2 fruit fly cellular contexts compared by ENCODE assay signal in the genomic region with DNA sequence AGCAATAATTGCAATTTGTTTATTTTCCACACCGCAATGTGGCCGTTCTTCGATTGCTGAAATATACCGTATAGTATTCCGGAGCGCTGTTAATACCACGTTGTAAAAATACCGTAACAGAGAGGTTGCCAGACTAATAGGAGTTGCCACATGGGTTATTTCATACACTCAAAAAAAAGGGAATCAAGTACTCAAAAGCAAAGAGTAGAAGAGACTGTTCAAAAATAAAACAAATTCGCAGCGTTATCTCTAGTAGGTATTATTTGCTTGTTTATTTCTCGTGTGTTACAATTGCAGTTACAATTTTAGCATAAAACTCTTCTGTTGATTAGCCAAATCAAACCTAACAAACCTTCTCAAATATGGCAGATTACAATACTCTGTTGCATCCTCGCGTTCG.
TF ChIP-seq lines count a peak whose summit lies in the region.

A gene (minus strand): TSS at position 59 of the 400 bp plus-strand sequence.

TF ChIP-seq in whole organism, embryonic, 481 proteins besides CTCF, POLR2A, EP300 and RAD21 (continued from another document and continues in another):
- peak; percentile 49 for TF ChIP-seq oc (tag; optimal IDR thresholded peaks at IDR 0.05; lab: Kevin White, UChicago)
- peak; percentile 74 for TF ChIP-seq nmo (GFP tag; optimal IDR thresholded peaks at IDR 0.05; lab: Kevin White, UChicago)
- no peak for TF ChIP-seq hb (GFP tag; IDR thresholded peaks at IDR 0.05; lab: Robert Waterston, UW; ENCODE audit: partially characterized antibody)
- TF ChIP-seq Gsc (GFP tag; IDR thresholded peaks at IDR 0.05; lab: Robert Waterston, UW): no peak
- no peak for TF ChIP-seq dan (GFP tag; IDR thresholded peaks at IDR 0.05; lab: Robert Waterston, UW)
- peak; percentile 14; the same call in 1 of the 2 replicates for TF ChIP-seq seq (GFP tag; IDR thresholded peaks at IDR 0.05; lab: Robert Waterston, UW)
- peak; percentile 73 for TF ChIP-seq CG3281 (GFP tag; optimal IDR thresholded peaks at IDR 0.05; lab: Kevin White, UChicago)
- peak; percentile 14 for TF ChIP-seq Hmx (GFP tag; optimal IDR thresholded peaks at IDR 0.05; lab: Kevin White, UChicago)
- peak; percentile 70 for TF ChIP-seq luna (GFP tag; optimal IDR thresholded peaks at IDR 0.05; lab: Kevin White, UChicago)
- peak; percentile 71 for TF ChIP-seq HHEX (GFP tag; optimal IDR thresholded peaks at IDR 0.05; lab: Kevin White, UChicago)
- peak; percentile 88 for TF ChIP-seq fu2 (GFP tag; optimal IDR thresholded peaks at IDR 0.05; lab: Kevin White, UChicago)
- TF ChIP-seq CG6254 (GFP tag; optimal IDR thresholded peaks at IDR 0.05; lab: Kevin White, UChicago): peak; percentile 29
- TF ChIP-seq CG13894 (tag; optimal IDR thresholded peaks at IDR 0.05; lab: Kevin White, UChicago): peak; percentile 72
- peak; percentile 80 for TF ChIP-seq Chrac-16 (GFP tag; optimal IDR thresholded peaks at IDR 0.05; lab: Kevin White, UChicago)
- peak; percentile 71 for TF ChIP-seq CG11247 (GFP tag; IDR thresholded peaks at IDR 0.05; lab: Robert Waterston, UW)
- peak; percentile 70 for TF ChIP-seq Hr3 (GFP tag; optimal IDR thresholded peaks at IDR 0.05; lab: Kevin White, UChicago)
- TF ChIP-seq CG16815 (GFP tag; optimal IDR thresholded peaks at IDR 0.05; lab: Kevin White, UChicago): peak; percentile 50
- peak; percentile 92 for TF ChIP-seq CG2120 (GFP tag; optimal IDR thresholded peaks at IDR 0.05; lab: Kevin White, UChicago)
- no peak for TF ChIP-seq inv (GFP tag; IDR thresholded peaks at IDR 0.05; lab: Robert Waterston, UW; ENCODE audit: partially characterized antibody)
- TF ChIP-seq Hr51 (GFP tag; optimal IDR thresholded peaks at IDR 0.05; lab: Kevin White, UChicago): peak; percentile 74 to 78
- TF ChIP-seq Drgx (GFP tag; IDR thresholded peaks at IDR 0.05; lab: Robert Waterston, UW): peak; percentile 83
- peak; percentile 68 to 82 for TF ChIP-seq chif (GFP tag; optimal IDR thresholded peaks at IDR 0.05; lab: Kevin White, UChicago)
- peak; percentile 72 for TF ChIP-seq E2f1 (GFP tag; IDR thresholded peaks at IDR 0.05; lab: Robert Waterston, UW)
- TF ChIP-seq pnt (GFP tag; optimal IDR thresholded peaks at IDR 0.05; lab: Kevin White, UChicago): peak; percentile 85
- TF ChIP-seq ara (GFP tag; IDR thresholded peaks at IDR 0.05; lab: Robert Waterston, UW): no peak
- TF ChIP-seq sc (optimal IDR thresholded peaks at IDR 0.05; lab: Kevin White, UChicago): no peak
- no peak for TF ChIP-seq sc (GFP tag; optimal IDR thresholded peaks at IDR 0.05; lab: Kevin White, UChicago)
- TF ChIP-seq CrebB (tag; optimal IDR thresholded peaks at IDR 0.05; lab: Kevin White, UChicago): peak; percentile 79
- peak; percentile 67; the same call in 1 of the 2 replicates for TF ChIP-seq E2f2 (GFP tag; IDR thresholded peaks at IDR 0.05; lab: Robert Waterston, UW)
- peak; percentile 89 for TF ChIP-seq Xbp1 (GFP tag; optimal IDR thresholded peaks at IDR 0.05; lab: Kevin White, UChicago)
- peak; percentile 49 for TF ChIP-seq Nf-YC (tag; optimal IDR thresholded peaks at IDR 0.05; lab: Kevin White, UChicago)
- peak; percentile 41; the same call in 1 of the 3 replicates for TF ChIP-seq croc (GFP tag; conservative IDR thresholded peaks at IDR 0.05; lab: Robert Waterston, UW)
- TF ChIP-seq CG12071 (GFP tag; optimal IDR thresholded peaks at IDR 0.05; lab: Kevin White, UChicago): peak; percentile 77
- peak; percentile 74 for TF ChIP-seq Mes4 (GFP tag; optimal IDR thresholded peaks at IDR 0.05; lab: Kevin White, UChicago)
- no peak for TF ChIP-seq lov (optimal IDR thresholded peaks at IDR 0.05; lab: Kevin White, UChicago)
- no peak for TF ChIP-seq lov (GFP tag; IDR thresholded peaks at IDR 0.05; lab: Robert Waterston, UW)
- no peak for TF ChIP-seq CG10431 (GFP tag; optimal IDR thresholded peaks at IDR 0.05; lab: Kevin White, UChicago)
- TF ChIP-seq al (GFP tag; IDR thresholded peaks at IDR 0.05; lab: Robert Waterston, UW): peak; percentile 52; the same call in 1 of the 2 replicates
- TF ChIP-seq Kr (GFP tag; optimal IDR thresholded peaks at IDR 0.05; lab: Kevin White, UChicago): no peak
- peak; percentile 66 for TF ChIP-seq CG17361 (GFP tag; IDR thresholded peaks at IDR 0.05; lab: Robert Waterston, UW)
- TF ChIP-seq CG11456 (GFP tag; IDR thresholded peaks at IDR 0.05; lab: Robert Waterston, UW): peak; percentile 85
- TF ChIP-seq CG15514 (GFP tag; optimal IDR thresholded peaks at IDR 0.05; lab: Kevin White, UChicago): peak; percentile 77
- TF ChIP-seq CG31388 (GFP tag; optimal IDR thresholded peaks at IDR 0.05; lab: Kevin White, UChicago): no peak
- TF ChIP-seq Trl (optimal IDR thresholded peaks at IDR 0.05; lab: Kevin White, UChicago): no peak
- TF ChIP-seq Trl (GFP tag; optimal IDR thresholded peaks at IDR 0.05; lab: Kevin White, UChicago): peak; percentile 84
- TF ChIP-seq Tbp (GFP tag; optimal IDR thresholded peaks at IDR 0.05; lab: Kevin White, UChicago): no peak
- TF ChIP-seq HLH3B (GFP tag; IDR thresholded peaks at IDR 0.05; lab: Robert Waterston, UW): peak; percentile 65
- TF ChIP-seq CG2202 (tag; optimal IDR thresholded peaks at IDR 0.05; lab: Kevin White, UChicago): peak; percentile 65
- peak; percentile 62 for TF ChIP-seq Rx (GFP tag; IDR thresholded peaks at IDR 0.05; lab: Robert Waterston, UW)
- TF ChIP-seq Hsf (GFP tag; optimal IDR thresholded peaks at IDR 0.05; lab: Kevin White, UChicago): peak; percentile 89
- TF ChIP-seq CG1602 (GFP tag; optimal IDR thresholded peaks at IDR 0.05; lab: Kevin White, UChicago): peak; percentile 77
- peak; percentile 68 for TF ChIP-seq zen (tag; optimal IDR thresholded peaks at IDR 0.05; lab: Kevin White, UChicago)
- TF ChIP-seq CG17359 (tag; optimal IDR thresholded peaks at IDR 0.05; lab: Kevin White, UChicago): peak; percentile 69
- no peak for TF ChIP-seq ftz-f1 (GFP tag; optimal IDR thresholded peaks at IDR 0.05; lab: Kevin White, UChicago)
- peak; percentile 25; the same call in 1 of the 2 replicates for TF ChIP-seq ham (GFP tag; IDR thresholded peaks at IDR 0.05; lab: Robert Waterston, UW)
- peak; percentile 74; the same call in 2 of the 3 replicates for TF ChIP-seq CG11695 (GFP tag; IDR thresholded peaks at IDR 0.05; lab: Robert Waterston, UW)
- TF ChIP-seq klu (GFP tag; IDR thresholded peaks at IDR 0.05; lab: Robert Waterston, UW): peak; percentile 54; the same call in 1 of the 2 replicates
- peak; percentile 80 for TF ChIP-seq chn (GFP tag; optimal IDR thresholded peaks at IDR 0.05; lab: Kevin White, UChicago)
- peak; percentile 45 for TF ChIP-seq D19A (tag; optimal IDR thresholded peaks at IDR 0.05; lab: Kevin White, UChicago)
- peak; percentile 32 for TF ChIP-seq CG9437 (GFP tag; optimal IDR thresholded peaks at IDR 0.05; lab: Kevin White, UChicago)
- TF ChIP-seq zen2 (GFP tag; IDR thresholded peaks at IDR 0.05; lab: Robert Waterston, UW; ENCODE audit: partially characterized antibody): no peak
- TF ChIP-seq Bteb2 (GFP tag; optimal IDR thresholded peaks at IDR 0.05; lab: Kevin White, UChicago): peak; percentile 84

TF ChIP-seq in whole organism, prepupa, 60 proteins besides CTCF, POLR2A, EP300 and RAD21 (continued from another document):
- peak; percentile 71 for TF ChIP-seq CG6792 (GFP tag; optimal IDR thresholded peaks at IDR 0.05; lab: Kevin White, UChicago)
- TF ChIP-seq CG31627 (GFP tag; optimal IDR thresholded peaks at IDR 0.05; lab: Kevin White, UChicago): peak; percentile 87
- TF ChIP-seq CG6276 (GFP tag; optimal IDR thresholded peaks at IDR 0.05; lab: Kevin White, UChicago): no peak
- TF ChIP-seq CG15336 (GFP tag; IDR thresholded peaks at IDR 0.05; lab: Robert Waterston, UW): peak; percentile 83
- no peak for TF ChIP-seq CG8319 (GFP tag; optimal IDR thresholded peaks at IDR 0.05; lab: Kevin White, UChicago)
- TF ChIP-seq CG8119 (GFP tag; IDR thresholded peaks at IDR 0.05; lab: Robert Waterston, UW): peak; percentile 78; the same call in 2 of the 3 replicates
- TF ChIP-seq salr (GFP tag; optimal IDR thresholded peaks at IDR 0.05; lab: Kevin White, UChicago): peak in 1 of 2 experiments; percentile 51
- TF ChIP-seq Eip75B (GFP tag; optimal IDR thresholded peaks at IDR 0.05; lab: Kevin White, UChicago): peak; percentile 77
- peak; percentile 73 for TF ChIP-seq CG3032 (tag; optimal IDR thresholded peaks at IDR 0.05; lab: Kevin White, UChicago)
- TF ChIP-seq Eip78C (GFP tag; lab: Kevin White, UChicago): peak; percentile 89
